Worm (Caenorhabditis elegans) whole organism, late embryonic: ENCODE data around the gene nhr-269.

Experiments
- ahr-1 ChIP-seq: sonication (generic microtip); optimal IDR thresholded peaks from 2 replicates; lab custom pipeline; 2016; ENCODE audit warnings: missing genetic modification characterization, missing compliant biosample characterization
- ceh-6 ChIP-seq: fragments of 200-800 bp; sonication (Bioruptor generic); optimal IDR thresholded peaks from 2 replicates; lab custom pipeline; 2018; ENCODE audit warnings: mild to moderate bottlenecking, missing genetic modification characterization, missing compliant biosample characterization
- elt-4 ChIP-seq: sonication (generic microtip); optimal IDR thresholded peaks from 2 replicates; lab custom pipeline; 2016; ENCODE audit warnings: missing genetic modification characterization, missing compliant biosample characterization
- nhr-11 ChIP-seq: fragments of 150-350 bp; optimal IDR thresholded peaks from 2 replicates; lab custom pipeline; 2014; ENCODE audit warnings: missing biosample characterization, missing genetic modification characterization
- sox-4 ChIP-seq: sonication (generic microtip); optimal IDR thresholded peaks from 2 replicates; lab custom pipeline; 2017; ENCODE audit warnings: mild to moderate bottlenecking, missing genetic modification characterization, inconsistent platforms, missing compliant biosample characterization

- TF ChIP-seq ahr-1, result no peak
- TF ChIP-seq nhr-11 (tag; lab: Kevin White, UChicago), result no peak
- TF ChIP-seq elt-4 (tag; lab: Kevin White, UChicago), result no peak
- no peak for TF ChIP-seq sox-4 (tag; lab: Kevin White, UChicago)
- no peak for TF ChIP-seq ceh-6
These were observed 32.3 kb upstream of the nhr-269 start, which contains the start of gene fbxa-135 for ce11 chrV:15401856-15402314.
